Worm (Caenorhabditis elegans): ENCODE measurements around the gene T01D1.5.

The T01D1.5 gene

ce11 chrII:158004-158731 is 30.7 kb downstream of the T01D1.5 start:
- TF ChIP-seq ham-2 (GFP tag; optimal IDR thresholded peaks at IDR 0.05) (peak; percentile 52), lin-32 (GFP tag; optimal IDR thresholded peaks at IDR 0.05) (no peak), ces-1 (GFP tag; optimal IDR thresholded peaks at IDR 0.05) (peak; percentile 90), elt-3 (tag; optimal IDR thresholded peaks at IDR 0.05) (no peak), hlh-1 (tag; optimal IDR thresholded peaks at IDR 0.05) (no peak), blmp-1 (tag; optimal IDR thresholded peaks at IDR 0.05) (peak; percentile 59)

- TF ChIP-seq zip-8 (tag; optimal IDR thresholded peaks at IDR 0.05) (peak; percentile 75), ham-2 (GFP tag; optimal IDR thresholded peaks at IDR 0.05) (no peak)
These were observed 31.8 kb downstream of the T01D1.5 start for ce11 chrII:156999-157499.

- TF ChIP-seq ceh-83 (GFP tag; optimal IDR thresholded peaks at IDR 0.05) (no peak), ztf-11 (tag; optimal IDR thresholded peaks at IDR 0.05) (no peak), mep-1 (tag; optimal IDR thresholded peaks at IDR 0.05) (peak; percentile 78), mab-5 (tag; optimal IDR thresholded peaks at IDR 0.05) (no peak), nhr-237 (tag; optimal IDR thresholded peaks at IDR 0.05) (peak; percentile 84), elt-1 (tag; optimal IDR thresholded peaks at IDR 0.05; ENCODE audit: borderline replicate concordance, insufficient read depth) (no peak), nhr-76 (tag; optimal IDR thresholded peaks at IDR 0.05) (no peak), blmp-1 (tag; optimal IDR thresholded peaks at IDR 0.05) (no peak), snpc-4 (tag; optimal IDR thresholded peaks at IDR 0.05) (no peak), M03D4.4 (tag; optimal IDR thresholded peaks at IDR 0.05) (no peak), flh-1 (GFP tag; optimal IDR thresholded peaks at IDR 0.05) (no peak), hlh-1 (tag; optimal IDR thresholded peaks at IDR 0.05) (peak; percentile 29), pha-4 (tag; optimal IDR thresholded peaks at IDR 0.05) (peak; percentile 86), lsy-2 (tag; optimal IDR thresholded peaks at IDR 0.05) (peak; percentile 75), nhr-12 (tag; optimal IDR thresholded peaks at IDR 0.05) (no peak), bed-3 (GFP tag; optimal IDR thresholded peaks at IDR 0.05) (no peak), unc-62 (GFP tag; optimal IDR thresholded peaks at IDR 0.05) (no peak), lin-32 (GFP tag; optimal IDR thresholded peaks at IDR 0.05) (no peak), ceh-39 (tag; optimal IDR thresholded peaks at IDR 0.05) (peak; percentile 74), mls-2 (tag; optimal IDR thresholded peaks at IDR 0.05) (no peak), unc-120 (tag; optimal IDR thresholded peaks at IDR 0.05; ENCODE audit: poor library complexity, severe bottlenecking) (no peak), ham-2 (GFP tag; optimal IDR thresholded peaks at IDR 0.05) (no peak), cnd-1 (tag; optimal IDR thresholded peaks at IDR 0.05) (no peak), elt-3 (tag; optimal IDR thresholded peaks at IDR 0.05) (no peak), nhr-28 (tag; optimal IDR thresholded peaks at IDR 0.05) (no peak), tbx-8 (GFP tag; optimal IDR thresholded peaks at IDR 0.05) (no peak), drap-1 (GFP tag; optimal IDR thresholded peaks at IDR 0.05) (no peak), sem-2 (GFP tag; optimal IDR thresholded peaks at IDR 0.05) (no peak), nhr-2 (tag; optimal IDR thresholded peaks at IDR 0.05) (no peak), sptf-1 (tag; optimal IDR thresholded peaks at IDR 0.05) (peak; percentile 15), zip-8 (tag; optimal IDR thresholded peaks at IDR 0.05) (no peak), lin-13 (tag; optimal IDR thresholded peaks at IDR 0.05) (peak; percentile 93), ceh-43 (GFP tag; optimal IDR thresholded peaks at IDR 0.05) (no peak), unc-39 (tag; optimal IDR thresholded peaks at IDR 0.05) (no peak), ces-1 (GFP tag; optimal IDR thresholded peaks at IDR 0.05) (peak; percentile 81)
These were observed 33.0 kb downstream of the T01D1.5 start, which contains the start of gene mrpl-28 for ce11 chrII:155904-156303. Gene mrpl-28 (minus strand): TSS chrII:156009.

ce11 chrII:152283-152682 is 36.6 kb downstream of the T01D1.5 start, which contains the start of gene T25D3.3:
Gene T25D3.3 (plus strand): TSS chrII:152583.
- no peak for TF ChIP-seq snpc-4 (tag; optimal IDR thresholded peaks at IDR 0.05)
- TF ChIP-seq unc-62 (GFP tag; optimal IDR thresholded peaks at IDR 0.05) = no peak
- TF ChIP-seq nhr-12 (tag; optimal IDR thresholded peaks at IDR 0.05) = no peak
- TF ChIP-seq ceh-83 (GFP tag; optimal IDR thresholded peaks at IDR 0.05) = no peak
- TF ChIP-seq M03D4.4 (tag; optimal IDR thresholded peaks at IDR 0.05) = no peak
- no peak for TF ChIP-seq unc-39 (tag; optimal IDR thresholded peaks at IDR 0.05)
